Fruit fly (Drosophila melanogaster): ENCODE results near the gene CG14974.
A peak's percentile ranks its signal among the peaks of the same experiment; 100 is the strongest.

Gene CG14974

dm6 chr3L:3617252-3617651 is 3.6 kb downstream of the CG14974 start (continued):
- peak; percentile 37 for TF ChIP-seq Dip3 (GFP tag; optimal IDR thresholded peaks at IDR 0.05)
- peak; percentile 79 for TF ChIP-seq CG6689 (GFP tag; IDR thresholded peaks at IDR 0.05)
- TF ChIP-seq nerfin-2 (GFP tag; IDR thresholded peaks at IDR 0.05; ENCODE audit: partially characterized antibody), result no peak
- TF ChIP-seq CG6683 (GFP tag; optimal IDR thresholded peaks at IDR 0.05), result no peak
- peak; percentile 8 for TF ChIP-seq gcm2 (GFP tag; optimal IDR thresholded peaks at IDR 0.05)
- TF ChIP-seq trem (tag; optimal IDR thresholded peaks at IDR 0.05), result peak; percentile 89
- TF ChIP-seq schlank (tag; optimal IDR thresholded peaks at IDR 0.05), result no peak
- TF ChIP-seq CG33213 (GFP tag; optimal IDR thresholded peaks at IDR 0.05), result peak; percentile 65
- TF ChIP-seq CG7839 (tag; optimal IDR thresholded peaks at IDR 0.05), result peak; percentile 87
- TF ChIP-seq CG15269 (tag; optimal IDR thresholded peaks at IDR 0.05), result peak; percentile 66
- TF ChIP-seq ken (GFP tag; IDR thresholded peaks at IDR 0.05), result peak; percentile 76
- peak; percentile 67 for TF ChIP-seq CG14014 (GFP tag; IDR thresholded peaks at IDR 0.05)
- TF ChIP-seq tx (GFP tag; optimal IDR thresholded peaks at IDR 0.05), result peak; percentile 46
- TF ChIP-seq CG14667 (GFP tag; IDR thresholded peaks at IDR 0.05), result peak; percentile 65
- TF ChIP-seq CG3838 (GFP tag; optimal IDR thresholded peaks at IDR 0.05), result peak; percentile 40
- TF ChIP-seq E2f1 (GFP tag; IDR thresholded peaks at IDR 0.05), result peak; percentile 73
- peak; percentile 43; the same call in 2 of the 3 replicates for TF ChIP-seq CG14050 (GFP tag; IDR thresholded peaks at IDR 0.05)
- TF ChIP-seq zen2 (GFP tag; IDR thresholded peaks at IDR 0.05; ENCODE audit: partially characterized antibody), result no peak
- peak; percentile 75 for TF ChIP-seq Rx (GFP tag; IDR thresholded peaks at IDR 0.05)
- peak; percentile 67; the same call in 1 of the 3 replicates for TF ChIP-seq CG2199 (GFP tag; IDR thresholded peaks at IDR 0.05)
- TF ChIP-seq CG10462 (GFP tag; optimal IDR thresholded peaks at IDR 0.05), result peak; percentile 74
- peak; percentile 75 for TF ChIP-seq ttk (GFP tag; IDR thresholded peaks at IDR 0.05)
- TF ChIP-seq CG15696 (tag; optimal IDR thresholded peaks at IDR 0.05), result peak; percentile 86
- peak; percentile 78 for TF ChIP-seq tio (GFP tag; optimal IDR thresholded peaks at IDR 0.05)
- no peak for TF ChIP-seq cas (GFP tag; IDR thresholded peaks at IDR 0.05)
- TF ChIP-seq CG17829 (tag; optimal IDR thresholded peaks at IDR 0.05), result peak; percentile 92
- TF ChIP-seq wek (GFP tag; optimal IDR thresholded peaks at IDR 0.05), result no peak
- peak; percentile 42 for TF ChIP-seq MTF-1 (GFP tag; optimal IDR thresholded peaks at IDR 0.05; ENCODE audit: borderline replicate concordance)
- TF ChIP-seq fru (optimal IDR thresholded peaks at IDR 0.05), result no peak
- peak; percentile 83 for TF ChIP-seq CG30403 (GFP tag; optimal IDR thresholded peaks at IDR 0.05)
- TF ChIP-seq CG30020 (tag; optimal IDR thresholded peaks at IDR 0.05), result peak; percentile 45
- TF ChIP-seq CG12769 (tag; optimal IDR thresholded peaks at IDR 0.05), result peak; percentile 62
- TF ChIP-seq Hmr (GFP tag; optimal IDR thresholded peaks at IDR 0.05), result peak; percentile 24
- TF ChIP-seq CG16779 (GFP tag; IDR thresholded peaks at IDR 0.05), result no peak
- no peak for TF ChIP-seq wdn (GFP tag; IDR thresholded peaks at IDR 0.05)
- TF ChIP-seq B-H1 (GFP tag; IDR thresholded peaks at IDR 0.05), result peak; percentile 52; the same call in 2 of the 3 replicates
- TF ChIP-seq CG33557 (GFP tag; optimal IDR thresholded peaks at IDR 0.05), result peak; percentile 95
- no peak for TF ChIP-seq Dip2 (GFP tag; IDR thresholded peaks at IDR 0.05)
- TF ChIP-seq Ets65A (GFP tag), result peak; percentile 96
- peak; percentile 73 for TF ChIP-seq CG1233 (GFP tag; optimal IDR thresholded peaks at IDR 0.05)
- TF ChIP-seq CG3065 (GFP tag; optimal IDR thresholded peaks at IDR 0.05), result peak; percentile 61
- TF ChIP-seq gcm (GFP tag; optimal IDR thresholded peaks at IDR 0.05), result peak; percentile 87
- TF ChIP-seq eve (GFP tag; optimal IDR thresholded peaks at IDR 0.05), result peak in 1 of 2 experiments; percentile 65
- peak; percentile 71 for TF ChIP-seq Six4 (GFP tag; optimal IDR thresholded peaks at IDR 0.05)
- TF ChIP-seq Abd-B (GFP tag; optimal IDR thresholded peaks at IDR 0.05), result peak; percentile 72
- peak; percentile 30 for TF ChIP-seq CG4282 (GFP tag; optimal IDR thresholded peaks at IDR 0.05)
- TF ChIP-seq abd-A (tag; optimal IDR thresholded peaks at IDR 0.05), result no peak
- TF ChIP-seq CG4617 (GFP tag; optimal IDR thresholded peaks at IDR 0.05; ENCODE audit: borderline replicate concordance), result peak; percentile 58
- TF ChIP-seq tll (GFP tag; optimal IDR thresholded peaks at IDR 0.05), result no peak
- TF ChIP-seq phol (tag; optimal IDR thresholded peaks at IDR 0.05), result peak; percentile 80
- TF ChIP-seq Dref (GFP tag; IDR thresholded peaks at IDR 0.05), result no peak

All from whole organism, embryonic.